Worm (Caenorhabditis elegans) whole organism, L4/young adult: Measurements from ENCODE around the gene his-4.

Experiments
- W03F9.2 ChIP-seq: fragments of 150-350 bp; optimal IDR thresholded peaks from 2 replicates; lab custom pipeline; 2014; ENCODE audit warnings: missing biosample characterization, missing genetic modification characterization
- dao-5 ChIP-seq: sonication (generic microtip); optimal IDR thresholded peaks from 2 replicates; lab custom pipeline; 2016; ENCODE audit warnings: missing genotype, missing genetic modification characterization, moderate library complexity, missing compliant biosample characterization
- him-1 ChIP-seq: sonication (generic microtip); optimal IDR thresholded peaks from 2 replicates; lab custom pipeline; 2016; ENCODE audit warnings: missing genotype, missing genetic modification reagents, missing genetic modification characterization, missing compliant biosample characterization

DNA sequence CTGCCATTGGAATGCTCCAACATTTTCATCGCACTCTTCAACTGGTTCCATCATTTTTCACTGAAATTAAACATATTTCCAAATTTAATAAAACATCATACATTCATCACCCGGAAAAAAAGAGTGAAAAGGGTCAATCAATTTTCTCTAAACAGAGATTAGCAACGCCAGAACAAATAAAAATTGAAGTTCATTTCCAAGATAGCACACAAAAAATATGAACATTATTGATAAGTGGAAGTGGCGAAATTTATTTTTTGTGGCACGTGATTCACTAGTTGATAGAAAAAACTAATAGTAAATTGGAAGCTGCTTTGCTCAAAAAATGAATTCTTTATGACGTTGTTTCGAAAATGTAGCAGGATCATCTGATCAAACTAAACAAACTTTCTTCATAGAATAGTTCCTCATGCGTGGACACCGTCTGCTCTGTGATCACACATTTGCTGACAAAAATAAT is 35.0 kb upstream of the his-4 start, which contains the start of the genes F14H3.12 and srj-29:
- no peak for TF ChIP-seq dao-5 (tag; lab: Kevin White, UChicago)
- TF ChIP-seq W03F9.2 (tag; lab: Kevin White, UChicago) = no peak
- TF ChIP-seq him-1 (tag; lab: Kevin White, UChicago) = no peak
